Worm (Caenorhabditis elegans) whole organism, L3 larva: ENCODE data around the gene srw-39.

Experiments
- aly-2 ChIP-seq: fragments of 150-350 bp; optimal IDR thresholded peaks from 2 replicates; lab custom pipeline; 2014; ENCODE audit warnings: missing biosample characterization, missing genetic modification characterization
- ama-1 ChIP-seq: fragments of 150-350 bp; optimal IDR thresholded peaks from 2 replicates; lab custom pipeline; 2018
- ceh-16 ChIP-seq: sonication (generic microtip); optimal IDR thresholded peaks from 2 replicates; lab custom pipeline; 2017; ENCODE audit warnings: missing biosample characterization, missing genetic modification characterization
- ceh-28 ChIP-seq: fragments of 150-350 bp; optimal IDR thresholded peaks from 2 replicates; lab custom pipeline; 2014; ENCODE audit warnings: missing biosample characterization, missing genetic modification reagents, missing genetic modification characterization
- ceh-82 ChIP-seq: fragments of 150-350 bp; optimal IDR thresholded peaks from 2 replicates; lab custom pipeline; 2014; ENCODE audit warnings: missing biosample characterization, missing genetic modification characterization
- daf-12 ChIP-seq: fragments of 150-350 bp; optimal IDR thresholded peaks from 2 replicates; lab custom pipeline; 2014; ENCODE audit warnings: missing biosample characterization, missing genetic modification reagents, missing genetic modification characterization
- egl-5 ChIP-seq: fragments of 150-350 bp; optimal IDR thresholded peaks from 2 replicates; lab custom pipeline; 2017; ENCODE audit warnings: missing biosample characterization, missing genetic modification reagents, missing genetic modification characterization, inconsistent platforms
- elt-1 ChIP-seq: fragments of 150-350 bp; optimal IDR thresholded peaks from 2 replicates; lab custom pipeline; 2014; ENCODE audit warnings: missing biosample characterization, missing genetic modification characterization
- elt-2 ChIP-seq: sonication (generic microtip); optimal IDR thresholded peaks from 2 replicates; lab custom pipeline; 2016; ENCODE audit warnings: missing genetic modification reagents, mild to moderate bottlenecking, missing genetic modification characterization, missing compliant biosample characterization
- elt-3 ChIP-seq, 3 experiments: fragments of 150-350 bp in 1 of 3; sonication (generic microtip) in 2 of 3; optimal IDR thresholded peaks; 2 replicates in 2 of 3; 4 replicates in 1 of 3; lab custom pipeline; 2014 to 2017; ENCODE audit warnings: missing biosample characterization in 3 of 3, missing genetic modification characterization in 3 of 3
- fkh-10 ChIP-seq: sonication (generic microtip); optimal IDR thresholded peaks from 2 replicates; lab custom pipeline; 2017; ENCODE audit warnings: missing biosample characterization, missing genetic modification reagents, missing genetic modification characterization
- fos-1 ChIP-seq: fragments of 150-350 bp; optimal IDR thresholded peaks from 2 replicates; lab custom pipeline; 2014; ENCODE audit warnings: missing biosample characterization, missing genetic modification characterization
- hmg-11 ChIP-seq: sonication (generic microtip); optimal IDR thresholded peaks from 2 replicates; lab custom pipeline; 2016; ENCODE audit warnings: missing genetic modification characterization, missing compliant biosample characterization
- jun-1 ChIP-seq: fragments of 150-350 bp; optimal IDR thresholded peaks from 2 replicates; lab custom pipeline; 2014; ENCODE audit warnings: missing biosample characterization, missing genetic modification reagents, missing genetic modification characterization
- lin-15B ChIP-seq: fragments of 150-350 bp; optimal IDR thresholded peaks from 2 replicates; lab custom pipeline; 2014; ENCODE audit warnings: missing biosample characterization, missing genetic modification characterization
- lin-39 ChIP-seq: fragments of 150-350 bp; optimal IDR thresholded peaks from 2 replicates; lab custom pipeline; 2018; ENCODE audit warnings: missing biosample characterization, missing genetic modification reagents, missing genetic modification characterization
- lsy-12 ChIP-seq: sonication (generic microtip); optimal IDR thresholded peaks from 2 replicates; lab custom pipeline; 2016; ENCODE audit warnings: mild to moderate bottlenecking, missing genetic modification characterization, missing compliant biosample characterization
- mdl-1 ChIP-seq: fragments of 150-350 bp; optimal IDR thresholded peaks from 2 replicates; lab custom pipeline; 2014; ENCODE audit warnings: missing biosample characterization, missing genetic modification characterization
- mml-1 ChIP-seq: fragments of 150-350 bp; sonication (generic microtip); optimal IDR thresholded peaks from 3 replicates; lab custom pipeline; 2014; ENCODE audit warnings: missing biosample characterization, missing genetic modification characterization
- nfya-1 ChIP-seq: sonication (generic microtip); optimal IDR thresholded peaks from 2 replicates; lab custom pipeline; 2017; ENCODE audit warnings: missing genetic modification characterization, mild to moderate bottlenecking, missing compliant biosample characterization, antibody characterized with exemption, moderate library complexity; ENCODE audit not compliant: insufficient read depth
- nhr-11 ChIP-seq: fragments of 150-350 bp; optimal IDR thresholded peaks from 2 replicates; lab custom pipeline; 2014; ENCODE audit warnings: missing biosample characterization, missing genetic modification characterization
- nhr-12 ChIP-seq: fragments of 150-350 bp; optimal IDR thresholded peaks from 2 replicates; lab custom pipeline; 2014; ENCODE audit warnings: missing biosample characterization, missing genetic modification characterization
- nhr-237 ChIP-seq: fragments of 150-350 bp; optimal IDR thresholded peaks from 2 replicates; lab custom pipeline; 2014; ENCODE audit warnings: missing biosample characterization, missing genetic modification characterization
- nhr-25 ChIP-seq: sonication (generic microtip); optimal IDR thresholded peaks from 2 replicates; lab custom pipeline; 2017; ENCODE audit warnings: missing biosample characterization, missing genetic modification characterization
- nhr-28 ChIP-seq: fragments of 150-350 bp; optimal IDR thresholded peaks from 2 replicates; lab custom pipeline; 2014; ENCODE audit warnings: missing biosample characterization, missing genetic modification characterization
- nhr-43 ChIP-seq: sonication (generic microtip); optimal IDR thresholded peaks from 2 replicates; lab custom pipeline; 2016; ENCODE audit warnings: mild to moderate bottlenecking, missing genetic modification characterization, missing compliant biosample characterization; ENCODE audit not compliant: poor library complexity, severe bottlenecking
- pha-4 ChIP-seq: fragments of 150-350 bp; optimal IDR thresholded peaks from 2 replicates; lab custom pipeline; 2014; ENCODE audit warnings: missing biosample characterization, missing genetic modification reagents, missing genetic modification characterization
- sea-2 ChIP-seq: fragments of 150-350 bp; sonication (generic microtip); optimal IDR thresholded peaks from 4 replicates; lab custom pipeline; 2014; ENCODE audit warnings: missing biosample characterization, missing genetic modification reagents, missing genetic modification characterization
- skn-1 ChIP-seq: fragments of 150-350 bp; optimal IDR thresholded peaks from 2 replicates; lab custom pipeline; 2014; ENCODE audit warnings: missing biosample characterization, missing genetic modification characterization
- tbx-2 ChIP-seq: sonication (generic microtip); optimal IDR thresholded peaks from 2 replicates; lab custom pipeline; 2016; ENCODE audit warnings: mild to moderate bottlenecking, missing genetic modification characterization, missing compliant biosample characterization
- ztf-11 ChIP-seq: fragments of 150-350 bp; optimal IDR thresholded peaks from 2 replicates; lab custom pipeline; 2014; ENCODE audit warnings: missing biosample characterization, missing genetic modification characterization
- ztf-4 ChIP-seq: fragments of 150-350 bp; optimal IDR thresholded peaks from 2 replicates; lab custom pipeline; 2014; ENCODE audit warnings: missing biosample characterization, missing genetic modification characterization

srw-39 gene

ce11 chrV:20163105-20163449, 8.8 kb downstream of the srw-39 start:
- TF ChIP-seq ztf-4 (tag; lab: Kevin White, UChicago) (no peak), ama-1 (lab: Kevin White, UChicago) (peak; percentile 77)
- TF ChIP-seq, all 47 proteins: peak for 1

ce11 chrV:20162290-20163104, 9.3 kb downstream of the srw-39 start:
- TF ChIP-seq lin-39 (tag; lab: Kevin White, UChicago): no peak
- no peak for TF ChIP-seq nhr-43
- TF ChIP-seq elt-1: no peak
- TF ChIP-seq fkh-10 (GFP tag; lab: Kevin White, UChicago): no peak
- TF ChIP-seq elt-2 (tag; lab: Kevin White, UChicago): peak; percentile 65
- peak; percentile 43 for TF ChIP-seq pha-4 (tag; lab: Kevin White, UChicago)
- TF ChIP-seq elt-3 (tag; optimal IDR thresholded peaks at IDR 0.05; lab: Kevin White, UChicago): no peak
- no peak for TF ChIP-seq hmg-11 (tag; lab: Kevin White, UChicago)
- no peak for TF ChIP-seq ceh-16 (tag; lab: Kevin White, UChicago)
- no peak for TF ChIP-seq nhr-11 (tag; lab: Kevin White, UChicago)
- peak; percentile 12 for TF ChIP-seq ceh-28 (tag; lab: Kevin White, UChicago)
- no peak for TF ChIP-seq nfya-1 (tag; lab: Kevin White, UChicago)
- no peak for TF ChIP-seq sea-2 (GFP tag; lab: Kevin White, UChicago)
- TF ChIP-seq mml-1 (tag; lab: Kevin White, UChicago): no peak
- TF ChIP-seq mdl-1 (tag; lab: Kevin White, UChicago): no peak
- peak; percentile 77 for TF ChIP-seq ama-1 (lab: Kevin White, UChicago)
- TF ChIP-seq nhr-28: no peak
- TF ChIP-seq lin-15B: no peak
- no peak for TF ChIP-seq nhr-237
- no peak for TF ChIP-seq tbx-2 (tag; lab: Kevin White, UChicago)
- TF ChIP-seq ceh-82 (tag; lab: Kevin White, UChicago): no peak
- no peak for TF ChIP-seq daf-12 (tag; lab: Kevin White, UChicago)
- TF ChIP-seq, all 47 proteins: peak for 4

- TF ChIP-seq daf-12 (tag; lab: Kevin White, UChicago) (no peak), jun-1 (tag; lab: Kevin White, UChicago) (no peak), aly-2 (tag; lab: Kevin White, UChicago) (no peak), elt-2 (tag; lab: Kevin White, UChicago) (no peak)
Observed at ce11 chrV:20161781-20162289, 10.0 kb downstream of the srw-39 start.

ce11 chrV:20158223-20158622, 13.6 kb downstream of the srw-39 start, which contains the start of gene F19B2.6:
Gene F19B2.6, plus strand, starts transcription at chrV:20158523.
- TF ChIP-seq daf-12 (tag; lab: Kevin White, UChicago) (no peak), elt-2 (tag; lab: Kevin White, UChicago) (no peak), lsy-12 (no peak), jun-1 (tag; lab: Kevin White, UChicago) (no peak), hmg-11 (tag; lab: Kevin White, UChicago) (no peak), nhr-12 (no peak), nhr-25 (tag; lab: Kevin White, UChicago) (no peak), fos-1 (no peak), lin-15B (no peak), elt-1 (no peak), ceh-16 (tag; lab: Kevin White, UChicago) (no peak)

- TF ChIP-seq egl-5 (tag; lab: Kevin White, UChicago): no peak
- no peak for TF ChIP-seq mml-1 (tag; lab: Kevin White, UChicago)
- TF ChIP-seq skn-1 (tag; lab: Kevin White, UChicago): no peak
- TF ChIP-seq jun-1 (tag; lab: Kevin White, UChicago): no peak
- TF ChIP-seq ama-1 (lab: Kevin White, UChicago): no peak
- no peak for TF ChIP-seq daf-12 (tag; lab: Kevin White, UChicago)
- no peak for TF ChIP-seq hmg-11 (tag; lab: Kevin White, UChicago)
- TF ChIP-seq ceh-82 (tag; lab: Kevin White, UChicago): no peak
- TF ChIP-seq ceh-16 (tag; lab: Kevin White, UChicago): no peak
- TF ChIP-seq ztf-11 (tag; lab: Kevin White, UChicago): no peak
- TF ChIP-seq, all 47 proteins: peak for 0
Observed at ce11 chrV:20151855-20152254, 20.0 kb downstream of the srw-39 start.
